Fruit fly (Drosophila melanogaster): ENCODE data around the gene orb2.

The orb2 gene

DNA sequence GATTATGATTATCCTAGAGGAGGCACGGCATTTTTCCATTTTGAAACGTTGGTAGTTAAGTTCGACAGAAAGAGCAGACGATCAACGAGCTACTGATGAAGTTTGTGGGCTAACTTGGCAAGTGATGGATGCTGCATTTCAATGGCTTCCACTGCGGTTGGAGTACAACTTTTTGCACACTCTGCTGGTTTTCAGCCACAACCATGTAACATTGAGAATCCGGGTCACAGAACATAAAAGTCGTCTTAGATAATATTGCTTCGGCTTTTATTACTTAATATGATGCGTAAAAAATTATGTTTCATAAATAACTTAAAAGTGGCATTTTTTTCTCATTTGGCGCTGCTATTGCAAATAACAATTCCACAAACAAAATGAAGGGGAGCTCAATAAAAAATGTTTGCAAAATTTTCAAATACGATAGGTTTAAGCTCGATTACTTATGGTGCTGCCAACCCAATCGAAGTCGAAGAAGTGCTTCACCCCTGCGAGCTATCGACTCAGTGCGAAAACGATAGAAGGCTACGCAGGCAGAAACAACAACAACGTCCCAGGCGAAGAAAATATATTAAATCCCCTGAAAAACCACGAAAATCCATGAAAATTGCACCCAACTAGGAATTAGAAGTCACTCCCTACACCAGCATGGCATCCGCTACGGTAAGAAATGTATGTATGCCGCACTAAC is 12.2 kb upstream of the orb2 start, which contains the start of the genes CG5653 and CG5021 (continued):
- TF ChIP-seq trem (tag; optimal IDR thresholded peaks at IDR 0.05) (peak; percentile 98), CG3995 (GFP tag; optimal IDR thresholded peaks at IDR 0.05) (no peak), CG30403 (GFP tag; optimal IDR thresholded peaks at IDR 0.05) (no peak), trh (GFP tag; optimal IDR thresholded peaks at IDR 0.05) (no peak), gt (GFP tag; IDR thresholded peaks at IDR 0.05) (no peak), CG3847 (GFP tag; IDR thresholded peaks at IDR 0.05) (peak; percentile 59), gfzf (GFP tag; optimal IDR thresholded peaks at IDR 0.05) (peak; percentile 27), pan (optimal IDR thresholded peaks at IDR 0.05) (no peak), pan (GFP tag; optimal IDR thresholded peaks at IDR 0.05 in 1 of 2, IDR thresholded peaks at IDR 0.05 in 1 of 2) (no peak), tio (GFP tag; optimal IDR thresholded peaks at IDR 0.05) (no peak), Spps (tag; optimal IDR thresholded peaks at IDR 0.05) (no peak), CG32772 (GFP tag; IDR thresholded peaks at IDR 0.05) (no peak), CG4617 (GFP tag; optimal IDR thresholded peaks at IDR 0.05; ENCODE audit: borderline replicate concordance) (peak; percentile 19), Xrp1 (GFP tag; IDR thresholded peaks at IDR 0.05) (0 out of 2 replicates have a peak, but pooled peaks have one; percentile 8), Poxn (GFP tag; IDR thresholded peaks at IDR 0.05) (no peak), CG16779 (GFP tag; IDR thresholded peaks at IDR 0.05) (no peak), Bteb2 (GFP tag; optimal IDR thresholded peaks at IDR 0.05) (no peak), CG4282 (GFP tag; optimal IDR thresholded peaks at IDR 0.05) (no peak), CG7963 (GFP tag; IDR thresholded peaks at IDR 0.05; ENCODE audit: partially characterized antibody) (peak; percentile 68), CG12744 (GFP tag; optimal IDR thresholded peaks at IDR 0.05) (no peak), jing (GFP tag; optimal IDR thresholded peaks at IDR 0.05) (no peak), CG2875 (GFP tag; optimal IDR thresholded peaks at IDR 0.05) (no peak), nerfin-2 (GFP tag; IDR thresholded peaks at IDR 0.05; ENCODE audit: partially characterized antibody) (no peak), Hr3 (GFP tag; optimal IDR thresholded peaks at IDR 0.05) (no peak), CTCF (GFP tag; optimal IDR thresholded peaks at IDR 0.05) (no peak), so (GFP tag; IDR thresholded peaks at IDR 0.05) (no peak), CG14667 (GFP tag; IDR thresholded peaks at IDR 0.05) (no peak), D (optimal IDR thresholded peaks at IDR 0.05) (no peak), D (GFP tag; optimal IDR thresholded peaks at IDR 0.05) (no peak), zfh2 (GFP tag; optimal IDR thresholded peaks at IDR 0.05) (no peak), bab2 (GFP tag; optimal IDR thresholded peaks at IDR 0.05) (no peak), kay (GFP tag; optimal IDR thresholded peaks at IDR 0.05) (no peak), CG10565 (GFP tag; optimal IDR thresholded peaks at IDR 0.05) (no peak), Sry-β (GFP tag; optimal IDR thresholded peaks at IDR 0.05) (no peak), Hmr (GFP tag; optimal IDR thresholded peaks at IDR 0.05) (no peak), CG6175 (GFP tag; IDR thresholded peaks at IDR 0.05) (no peak), CG11456 (GFP tag; IDR thresholded peaks at IDR 0.05) (no peak), unc-4 (GFP tag; IDR thresholded peaks at IDR 0.05; ENCODE audit: partially characterized antibody) (peak; percentile 57), CG34422 (GFP tag; IDR thresholded peaks at IDR 0.05) (no peak), CG15269 (tag; optimal IDR thresholded peaks at IDR 0.05) (no peak), CG2889 (GFP tag; IDR thresholded peaks at IDR 0.05) (no peak), nerfin-1 (tag; optimal IDR thresholded peaks at IDR 0.05) (no peak), Lhr (GFP tag; optimal IDR thresholded peaks at IDR 0.05) (no peak), rib (GFP tag; IDR thresholded peaks at IDR 0.05) (peak; percentile 52; the same call in 1 of the 2 replicates), CG7987 (GFP tag; optimal IDR thresholded peaks at IDR 0.05) (no peak), Awh (GFP tag; IDR thresholded peaks at IDR 0.05) (no peak), CG16813 (GFP tag; IDR thresholded peaks at IDR 0.05; ENCODE audit: partially characterized antibody) (peak; percentile 49; the same call in 1 of the 3 replicates), ftz-f1 (GFP tag; optimal IDR thresholded peaks at IDR 0.05) (peak; percentile 82), Ets65A (GFP tag) (no peak), CG17328 (GFP tag; IDR thresholded peaks at IDR 0.05) (no peak), CG7556 (GFP tag; optimal IDR thresholded peaks at IDR 0.05) (no peak), cg (GFP tag; optimal IDR thresholded peaks at IDR 0.05) (no peak)

Data from whole organism, embryonic.